Fruit fly (Drosophila melanogaster): ENCODE results near the gene CG12099.

Gene CG12099

dm6 chr3L:1586266-1587054 lies 28.2 kb upstream of the CG12099 start (continued):
- TF ChIP-seq CG2875 (GFP tag; optimal IDR thresholded peaks at IDR 0.05) = no peak
- TF ChIP-seq sna (GFP tag; IDR thresholded peaks at IDR 0.05; ENCODE audit: partially characterized antibody) = peak; percentile 84
- TF ChIP-seq rib (GFP tag; IDR thresholded peaks at IDR 0.05) = peak; percentile 65
- TF ChIP-seq Ada2b (GFP tag; IDR thresholded peaks at IDR 0.05) = no peak
- TF ChIP-seq B-H1 (GFP tag; IDR thresholded peaks at IDR 0.05) = no peak; the same call in 2 of the 3 replicates
- no peak for TF ChIP-seq fru (optimal IDR thresholded peaks at IDR 0.05)
- no peak for TF ChIP-seq insv (GFP tag; optimal IDR thresholded peaks at IDR 0.05)
- peak; percentile 49 for TF ChIP-seq kni (GFP tag; optimal IDR thresholded peaks at IDR 0.05)
- TF ChIP-seq CG9932 (GFP tag; IDR thresholded peaks at IDR 0.05) = no peak
- TF ChIP-seq CG7556 (GFP tag; optimal IDR thresholded peaks at IDR 0.05) = no peak
- no peak for TF ChIP-seq nmo (GFP tag; optimal IDR thresholded peaks at IDR 0.05)
- TF ChIP-seq CG4820 (GFP tag; optimal IDR thresholded peaks at IDR 0.05) = no peak
- TF ChIP-seq exex (tag; optimal IDR thresholded peaks at IDR 0.05) = peak; percentile 59
- no peak for TF ChIP-seq CG15269 (tag; optimal IDR thresholded peaks at IDR 0.05)
- TF ChIP-seq Doc2 (GFP tag; IDR thresholded peaks at IDR 0.05) = no peak
- no peak for TF ChIP-seq Optix (GFP tag; IDR thresholded peaks at IDR 0.05)
- TF ChIP-seq CG4707 (GFP tag; optimal IDR thresholded peaks at IDR 0.05) = no peak
- no peak for TF ChIP-seq CG13775 (GFP tag; optimal IDR thresholded peaks at IDR 0.05)
- peak; percentile 99 for TF ChIP-seq yki (optimal IDR thresholded peaks at IDR 0.05)
- no peak for TF ChIP-seq C15 (GFP tag; IDR thresholded peaks at IDR 0.05)
- no peak for TF ChIP-seq CG18619 (GFP tag; optimal IDR thresholded peaks at IDR 0.05)
- no peak for TF ChIP-seq hth (optimal IDR thresholded peaks at IDR 0.05)
- TF ChIP-seq CG7271 (tag; optimal IDR thresholded peaks at IDR 0.05) = no peak
- peak; percentile 69; the same call in 2 of the 3 replicates for TF ChIP-seq ci (GFP tag; IDR thresholded peaks at IDR 0.05)
- no peak for TF ChIP-seq zen (tag; optimal IDR thresholded peaks at IDR 0.05)
- TF ChIP-seq CG13624 (GFP tag; optimal IDR thresholded peaks at IDR 0.05) = peak; percentile 68
- TF ChIP-seq CG15514 (GFP tag; optimal IDR thresholded peaks at IDR 0.05) = peak; percentile 24
- no peak for TF ChIP-seq jigr1 (GFP tag; IDR thresholded peaks at IDR 0.05)
- no peak for TF ChIP-seq CG18476 (GFP tag; optimal IDR thresholded peaks at IDR 0.05)
- no peak for TF ChIP-seq YL-1 (GFP tag; optimal IDR thresholded peaks at IDR 0.05)
- no peak for TF ChIP-seq tgo (GFP tag; IDR thresholded peaks at IDR 0.05)
- TF ChIP-seq Side (GFP tag; optimal IDR thresholded peaks at IDR 0.05) = peak; percentile 9
- peak; percentile 4 for TF ChIP-seq CG3281 (GFP tag; optimal IDR thresholded peaks at IDR 0.05)
- TF ChIP-seq unpg (GFP tag; optimal IDR thresholded peaks at IDR 0.05) = no peak
- TF ChIP-seq CG11696 (GFP tag; IDR thresholded peaks at IDR 0.05) = peak; percentile 47; the same call in 1 of the 2 replicates
- no peak for TF ChIP-seq CG7928 (GFP tag; optimal IDR thresholded peaks at IDR 0.05)
- TF ChIP-seq E2f2 (GFP tag; IDR thresholded peaks at IDR 0.05) = peak; percentile 24; the same call in 1 of the 2 replicates
- peak; percentile 27 for TF ChIP-seq pb (GFP tag; optimal IDR thresholded peaks at IDR 0.05)
- TF ChIP-seq Aef1 (GFP tag; IDR thresholded peaks at IDR 0.05) = no peak
- TF ChIP-seq CG2889 (GFP tag; IDR thresholded peaks at IDR 0.05) = no peak
- no peak for TF ChIP-seq CG32767 (GFP tag; IDR thresholded peaks at IDR 0.05)
- TF ChIP-seq Lim3 (GFP tag; IDR thresholded peaks at IDR 0.05) = no peak
- peak; percentile 71 for TF ChIP-seq sens (GFP tag)
- no peak for TF ChIP-seq CG16815 (GFP tag; optimal IDR thresholded peaks at IDR 0.05)
- TF ChIP-seq CG13296 (GFP tag; optimal IDR thresholded peaks at IDR 0.05) = peak; percentile 37
- peak; percentile 6 for TF ChIP-seq CG17829 (tag; optimal IDR thresholded peaks at IDR 0.05)
- no peak for TF ChIP-seq CG3995 (GFP tag; optimal IDR thresholded peaks at IDR 0.05)
- TF ChIP-seq p53 (GFP tag; optimal IDR thresholded peaks at IDR 0.05) = no peak
- no peak for TF ChIP-seq CG10366 (GFP tag; IDR thresholded peaks at IDR 0.05)
- no peak for TF ChIP-seq kay (GFP tag; optimal IDR thresholded peaks at IDR 0.05)
- no peak for TF ChIP-seq slp2 (GFP tag; optimal IDR thresholded peaks at IDR 0.05)
- peak; percentile 7 for TF ChIP-seq CG5245 (GFP tag; optimal IDR thresholded peaks at IDR 0.05)
